Fruit fly (Drosophila melanogaster): Measurements from ENCODE around the gene CG6425.

- TF ChIP-seq CG6792 (GFP tag; optimal IDR thresholded peaks at IDR 0.05) (peak; percentile 97), achi (GFP tag; optimal IDR thresholded peaks at IDR 0.05) (peak; percentile 94), CG1621 (tag; optimal IDR thresholded peaks at IDR 0.05) (peak; percentile 97), lz (GFP tag; optimal IDR thresholded peaks at IDR 0.05) (peak; percentile 96), fd85E (GFP tag; optimal IDR thresholded peaks at IDR 0.05) (peak; percentile 84)
Observed at dm6 chr3R:26714109-26714576, 3.0 kb downstream of the CG6425 start, which contains the start of gene amon.

Measured in whole organism, prepupa.